Fruit fly (Drosophila melanogaster) Kc167 (cell line): ENCODE results near the gene CG13793.

Experiments
- Myc ChIP-seq: fragments of >200 bp; optimal IDR thresholded peaks from 2 replicates; lab custom pipeline; 2017; ENCODE audit warnings: missing external identifiers
- Sin3A ChIP-seq: fragments of >200 bp; optimal IDR thresholded peaks from 2 replicates; lab custom pipeline; 2018; ENCODE audit warnings: missing external identifiers
- h ChIP-seq: fragments of >200 bp; optimal IDR thresholded peaks from 3 replicates; lab custom pipeline; 2018; ENCODE audit warnings: missing external identifiers
- insv ChIP-seq: fragments of >200 bp; optimal IDR thresholded peaks from 3 replicates; lab custom pipeline; 2018; ENCODE audit warnings: missing external identifiers
- psq ChIP-seq: fragments of >200 bp; optimal IDR thresholded peaks from 2 replicates; lab custom pipeline; 2017; ENCODE audit warnings: missing external identifiers
- ttk ChIP-seq: sonication (Bioruptor generic); optimal IDR thresholded peaks from 2 replicates; lab custom pipeline; 2017; ENCODE audit warnings: missing external identifiers

Gene CG13793

DNA sequence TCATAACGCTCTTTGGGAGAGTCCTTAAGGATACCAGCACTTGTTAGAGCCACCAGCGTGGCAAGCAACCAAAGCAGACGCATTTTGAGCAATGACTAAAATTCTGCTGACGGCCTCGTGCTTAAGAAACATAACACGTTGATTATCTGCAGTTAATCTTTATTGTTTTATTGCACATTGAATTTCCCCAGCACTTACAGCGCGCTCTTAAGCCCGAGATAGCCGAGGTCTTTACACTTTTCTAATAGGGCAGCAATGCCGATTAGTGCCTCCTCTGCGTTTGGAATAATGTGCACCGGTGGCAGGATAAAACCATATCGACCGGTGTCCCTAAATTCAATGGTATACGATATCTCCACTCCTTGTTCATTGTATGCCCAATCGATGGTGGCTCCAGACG lies 28.3 kb downstream of the CG13793 start, which contains the start of gene CG18585:
CG18585 (minus strand) TSS at position 101 of the 400 bp plus-strand sequence.
- TF ChIP-seq Myc (lab: Kevin White, UChicago) (no peak), insv (lab: Kevin White, UChicago) (no peak), ttk (lab: Kevin White, UChicago) (no peak), h (lab: Kevin White, UChicago) (no peak), psq (no peak), Sin3A (lab: Kevin White, UChicago) (no peak)

DNA sequence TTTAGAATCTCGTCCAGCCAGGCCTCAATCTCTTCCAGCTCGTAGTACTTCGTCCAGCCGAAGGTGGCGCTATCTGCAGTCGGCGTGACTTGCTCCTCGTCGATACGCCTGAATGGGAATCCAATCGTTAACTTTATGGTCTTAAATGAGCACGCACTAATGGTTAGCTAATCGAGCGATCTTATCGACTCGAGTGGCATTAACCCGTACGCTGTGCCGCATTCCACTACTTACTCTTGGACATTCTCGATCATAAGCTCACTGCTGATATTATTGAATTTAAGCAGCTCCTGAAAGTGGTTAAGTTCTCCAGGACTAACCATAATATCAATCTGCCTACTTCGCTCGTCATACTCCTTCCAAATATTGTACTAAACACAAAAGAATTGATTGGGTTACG lies 28.8 kb downstream of the CG13793 start:
- TF ChIP-seq insv (lab: Kevin White, UChicago) (no peak), Myc (lab: Kevin White, UChicago) (no peak)

DNA sequence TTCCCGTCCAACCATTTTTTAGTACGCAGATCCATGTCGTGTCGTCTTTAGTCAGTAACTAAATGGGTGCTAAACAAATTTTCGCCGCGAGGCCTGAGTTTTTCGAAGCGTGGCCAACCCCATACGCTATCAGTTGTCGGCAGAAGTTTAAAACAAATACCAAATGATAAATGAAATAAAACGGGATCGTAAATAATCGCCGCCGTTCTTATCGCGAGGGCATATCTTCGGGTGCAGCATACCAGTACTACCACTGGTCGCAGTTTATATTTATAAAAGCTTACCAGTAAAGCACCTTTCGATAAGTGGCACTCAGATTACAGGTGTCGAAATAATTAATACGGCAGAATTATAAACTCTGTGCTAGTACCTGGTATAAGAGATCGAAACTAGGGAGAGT lies 34.0 kb downstream of the CG13793 start:
- TF ChIP-seq insv (lab: Kevin White, UChicago): no peak
- no peak for TF ChIP-seq Sin3A (lab: Kevin White, UChicago)
- TF ChIP-seq psq: no peak
- no peak for TF ChIP-seq ttk (lab: Kevin White, UChicago)
- no peak for TF ChIP-seq h (lab: Kevin White, UChicago)
- no peak for TF ChIP-seq Myc (lab: Kevin White, UChicago)

DNA sequence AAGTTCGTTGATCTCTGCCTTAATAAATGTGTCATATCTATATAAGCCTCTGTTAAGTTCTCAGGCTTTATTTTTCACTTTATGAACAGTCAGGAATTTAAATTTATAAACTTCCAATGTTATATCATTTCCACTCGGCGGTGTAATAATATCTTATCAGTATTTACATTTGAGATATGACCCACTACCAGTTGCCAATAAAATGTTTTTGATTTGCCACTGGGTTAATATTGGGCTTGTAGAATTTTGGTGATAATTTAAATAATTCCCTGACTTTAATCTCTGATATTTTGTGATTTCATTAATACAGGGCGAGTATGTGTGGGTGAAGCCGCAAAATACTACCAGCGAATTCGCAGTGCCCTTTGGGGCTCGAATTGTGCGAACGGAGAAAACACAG lies 39.0 kb downstream of the CG13793 start:
- TF ChIP-seq Sin3A (lab: Kevin White, UChicago) (no peak), ttk (lab: Kevin White, UChicago) (no peak), insv (lab: Kevin White, UChicago) (no peak), psq (no peak), h (lab: Kevin White, UChicago) (no peak), Myc (lab: Kevin White, UChicago) (no peak)

DNA sequence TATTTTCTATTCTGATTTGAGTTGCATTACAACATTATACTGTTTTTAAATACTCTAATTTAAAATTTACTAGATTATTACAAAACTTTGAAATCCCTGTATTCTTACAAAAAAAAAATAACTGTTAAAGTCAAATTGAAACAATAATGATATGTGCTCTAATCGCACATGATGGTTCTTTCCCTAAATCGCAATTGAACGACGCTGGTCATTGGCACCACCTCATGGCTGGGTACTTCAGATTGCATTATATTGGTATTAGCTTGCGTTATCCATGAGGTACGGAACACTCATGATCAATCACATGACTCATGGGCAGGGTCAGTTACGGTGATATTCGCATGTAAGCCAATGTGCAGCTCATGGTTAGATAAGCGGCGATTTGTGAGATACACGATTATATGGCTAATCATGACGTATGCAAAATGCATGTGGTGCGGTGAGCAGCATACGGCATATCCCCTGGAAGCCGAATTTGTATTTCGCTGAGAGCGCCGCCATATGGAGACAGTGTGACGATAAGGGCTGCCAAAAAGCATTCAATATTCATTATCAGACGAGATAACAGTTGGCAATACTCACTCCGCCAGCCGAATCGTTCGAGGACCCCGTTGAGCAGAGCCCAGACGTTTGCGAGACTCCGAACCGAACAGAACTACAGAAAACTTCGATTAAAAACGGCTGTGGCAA lies 41.0 kb downstream of the CG13793 start:
- TF ChIP-seq h (lab: Kevin White, UChicago) (no peak), Myc (lab: Kevin White, UChicago) (no peak), insv (lab: Kevin White, UChicago) (no peak), ttk (lab: Kevin White, UChicago) (no peak), psq (no peak), Sin3A (lab: Kevin White, UChicago) (no peak)

DNA sequence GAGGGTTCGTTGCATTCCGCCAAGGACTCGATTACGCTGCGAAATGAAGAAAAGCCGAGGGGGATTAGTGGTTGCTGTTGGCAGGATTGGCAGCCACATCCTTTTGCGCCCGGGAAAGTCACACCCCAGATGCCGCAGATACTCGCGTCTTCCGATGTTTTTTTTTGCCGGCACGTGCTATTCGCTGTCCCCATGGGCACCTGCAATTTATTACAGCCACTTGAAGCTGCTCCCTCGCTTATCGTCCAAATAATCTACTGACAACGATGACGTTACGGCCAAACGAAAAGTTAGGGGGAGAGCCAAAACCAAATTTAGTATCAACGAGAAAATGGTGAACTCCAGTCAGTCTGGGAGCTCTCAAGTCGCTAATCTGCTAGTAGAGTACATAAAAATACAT lies 42.3 kb downstream of the CG13793 start:
- TF ChIP-seq h (lab: Kevin White, UChicago): no peak
- TF ChIP-seq insv (lab: Kevin White, UChicago): no peak
- TF ChIP-seq Myc (lab: Kevin White, UChicago): no peak
- TF ChIP-seq psq: no peak
- TF ChIP-seq Sin3A (lab: Kevin White, UChicago): no peak
- TF ChIP-seq ttk (lab: Kevin White, UChicago): no peak

DNA sequence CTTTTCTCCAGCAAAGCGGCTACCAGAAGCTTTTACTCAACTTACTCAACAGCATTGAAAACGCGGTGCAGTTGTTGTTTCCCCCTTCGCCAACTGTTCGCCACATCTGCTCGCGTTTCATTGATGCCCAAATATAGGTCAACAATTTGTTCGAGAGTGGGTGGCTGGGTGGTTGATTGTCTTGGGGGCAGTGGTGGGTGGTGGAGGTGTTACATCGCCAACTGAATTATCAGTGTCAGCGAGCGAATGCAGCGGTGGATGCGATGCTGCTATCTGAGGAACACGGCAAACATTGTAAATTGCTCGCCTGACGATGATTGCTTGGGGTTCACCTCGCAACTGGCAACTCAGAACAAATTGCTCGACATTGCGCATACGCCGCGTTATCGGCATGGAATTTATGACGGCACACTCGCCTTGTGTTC lies 43.5 kb downstream of the CG13793 start:
- TF ChIP-seq Sin3A (lab: Kevin White, UChicago) (no peak), psq (no peak), Myc (lab: Kevin White, UChicago) (no peak), ttk (lab: Kevin White, UChicago) (no peak), h (lab: Kevin White, UChicago) (no peak), insv (lab: Kevin White, UChicago) (no peak)

DNA sequence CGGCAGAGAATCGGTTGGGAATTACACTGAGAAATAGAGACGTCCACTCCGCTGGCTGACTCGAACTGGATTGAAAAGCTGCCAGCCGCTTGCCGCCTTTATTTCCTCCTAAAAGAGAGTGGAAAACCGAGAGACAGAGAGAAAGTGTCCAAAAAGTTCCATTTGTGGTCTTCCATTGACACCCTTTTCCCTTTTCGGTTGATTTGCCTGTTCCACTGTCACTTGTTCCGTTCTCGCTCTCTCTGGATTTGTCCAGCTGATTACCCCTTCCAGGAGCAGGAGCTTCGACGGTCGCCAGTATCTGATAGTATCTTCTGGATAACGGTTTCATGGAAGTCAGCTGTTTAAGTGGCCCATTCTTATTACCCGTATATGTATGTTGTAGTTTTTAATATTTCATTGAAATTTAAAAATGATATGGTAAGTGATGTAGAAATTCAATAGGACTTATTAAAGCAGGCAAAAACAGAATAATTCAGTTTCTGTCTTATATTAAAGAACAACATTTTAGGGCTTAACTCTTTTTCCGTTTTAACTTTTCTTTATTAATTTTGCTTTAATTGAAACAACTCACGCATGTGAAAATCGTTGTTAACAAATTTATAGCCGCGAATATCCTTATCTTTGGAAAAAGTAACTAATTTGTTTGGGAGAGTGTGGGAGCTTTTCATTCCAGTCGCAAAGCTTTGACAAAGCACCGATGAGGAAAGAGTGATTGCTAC lies 44.1 kb downstream of the CG13793 start, which contains the start of gene Slob:
Slob (minus strand) TSS at position 51 of the 722 bp plus-strand sequence.
- TF ChIP-seq h (lab: Kevin White, UChicago) (no peak), insv (lab: Kevin White, UChicago) (no peak), Myc (lab: Kevin White, UChicago) (no peak), psq (no peak), Sin3A (lab: Kevin White, UChicago) (no peak), ttk (lab: Kevin White, UChicago) (no peak)
